Worm (Caenorhabditis elegans) whole organism, early embryonic: ENCODE measurements around the gene crn-5.

ENCODE experiments used
- B0310.2 ChIP-seq: sonication (generic microtip); optimal IDR thresholded peaks from 2 replicates; lab custom pipeline; 2016; ENCODE audit warnings: mild to moderate bottlenecking, missing genetic modification characterization, missing compliant biosample characterization
- F13C5.2 ChIP-seq: sonication (generic microtip); optimal IDR thresholded peaks from 2 replicates; lab custom pipeline; 2017; ENCODE audit warnings: mild to moderate bottlenecking, missing genetic modification characterization, inconsistent platforms, missing compliant biosample characterization
- aly-1 ChIP-seq: sonication (generic microtip); optimal IDR thresholded peaks from 2 replicates; lab custom pipeline; 2016; ENCODE audit warnings: missing genetic modification characterization, missing compliant biosample characterization
- ama-1 ChIP-seq: fragments of 150-350 bp; optimal IDR thresholded peaks from 2 replicates; lab custom pipeline; 2014
- ceh-13 ChIP-seq: fragments of 200-800 bp; sonication (Bioruptor generic); optimal IDR thresholded peaks from 2 replicates; lab custom pipeline; 2018; ENCODE audit warnings: mild to moderate bottlenecking, missing genetic modification characterization, missing compliant biosample characterization
- ceh-36 ChIP-seq: sonication (generic microtip); optimal IDR thresholded peaks from 2 replicates; lab custom pipeline; 2016; ENCODE audit warnings: missing genetic modification characterization, inconsistent platforms, missing compliant biosample characterization
- flt-1 ChIP-seq: fragments of 200-800 bp; sonication (Bioruptor generic); IDR thresholded peaks from 2 replicates; pipeline ENCODE4 v1.3.6; 2022; ENCODE audit warnings: missing genetic modification characterization, missing compliant biosample characterization
- hmbx-1 ChIP-seq: sonication (generic microtip); optimal IDR thresholded peaks from 2 replicates; lab custom pipeline; 2016; ENCODE audit warnings: mild to moderate bottlenecking, missing genetic modification characterization, missing compliant biosample characterization
- hmg-4 ChIP-seq: fragments of 200-800 bp; sonication (Bioruptor generic); optimal IDR thresholded peaks from 2 replicates; lab custom pipeline; 2018; ENCODE audit warnings: mild to moderate bottlenecking, missing genetic modification characterization, missing compliant biosample characterization
- pes-1 ChIP-seq: fragments of 200-800 bp; sonication (Bioruptor generic); IDR thresholded peaks from 2 replicates; pipeline ENCODE4 v1.3.6; 2022; ENCODE audit warnings: missing genetic modification reagents, missing genetic modification characterization, missing compliant biosample characterization
- scrt-1 ChIP-seq: fragments of 200-800 bp; sonication (Bioruptor generic); IDR thresholded peaks from 2 replicates; pipeline ENCODE4 v1.3.6; 2022; ENCODE audit warnings: missing genetic modification characterization, missing compliant biosample characterization
- sea-1 ChIP-seq: fragments of 200-800 bp; sonication (Bioruptor generic); conservative IDR thresholded peaks from 2 replicates; pipeline ENCODE4 v1.3.6; 2022; ENCODE audit warnings: missing genetic modification characterization, missing compliant biosample characterization
- tbx-11 ChIP-seq: fragments of 200-800 bp; sonication (Bioruptor generic); IDR thresholded peaks from 2 replicates; pipeline ENCODE4 v1.3.6; 2022; ENCODE audit warnings: missing genetic modification characterization, missing compliant biosample characterization
- tra-4 ChIP-seq: sonication (generic microtip); optimal IDR thresholded peaks from 2 replicates; lab custom pipeline; 2017; ENCODE audit warnings: missing genetic modification characterization, missing compliant biosample characterization

DNA sequence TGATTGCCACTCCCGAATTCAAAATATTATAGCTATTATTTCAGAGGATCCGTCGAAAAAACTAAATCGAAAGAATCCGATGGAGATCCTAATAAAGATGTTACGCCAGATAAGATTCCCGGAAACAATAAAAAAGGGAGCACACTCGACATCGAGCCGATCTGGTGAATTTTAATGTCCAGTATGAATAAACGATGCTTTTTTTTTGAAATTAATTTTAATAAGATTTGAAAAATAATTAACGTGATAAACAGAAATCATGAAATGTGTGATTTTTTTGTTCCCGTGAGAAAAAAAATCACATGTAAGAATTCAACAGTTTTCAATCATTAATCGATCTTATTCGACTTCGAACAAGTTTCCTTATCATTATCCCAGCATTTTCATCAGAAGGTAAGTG lies 46.6 kb downstream of the crn-5 start, which contains the start of gene M28.9:
- no peak for TF ChIP-seq flt-1 (GFP tag; lab: Robert Waterston, UW)
- TF ChIP-seq scrt-1 (GFP tag; lab: Robert Waterston, UW), result no peak
- no peak for TF ChIP-seq ama-1 (lab: Kevin White, UChicago)
- TF ChIP-seq B0310.2, result no peak
- TF ChIP-seq hmg-4 (GFP tag; lab: Kevin White, UChicago), result no peak
- no peak for TF ChIP-seq ceh-13 (GFP tag; lab: Kevin White, UChicago)
- no peak for TF ChIP-seq ceh-36 (tag; lab: Kevin White, UChicago)
- no peak for TF ChIP-seq hmbx-1 (tag; lab: Kevin White, UChicago)
- no peak for TF ChIP-seq F13C5.2 (tag; lab: Kevin White, UChicago)
- no peak for TF ChIP-seq tra-4 (tag; lab: Kevin White, UChicago)
- TF ChIP-seq sea-1 (GFP tag; lab: Robert Waterston, UW), result no peak
- no peak for TF ChIP-seq pes-1
- no peak for TF ChIP-seq tbx-11 (GFP tag; lab: Robert Waterston, UW)
- no peak for TF ChIP-seq aly-1 (tag; lab: Kevin White, UChicago)
